Worm (Caenorhabditis elegans): ENCODE measurements around the gene B0432.9.

- TF ChIP-seq elt-3 (tag; optimal IDR thresholded peaks at IDR 0.05) (no peak), lin-15B (tag; optimal IDR thresholded peaks at IDR 0.05) (no peak), nhr-25 (tag; optimal IDR thresholded peaks at IDR 0.05) (no peak), unc-62 (GFP tag; optimal IDR thresholded peaks at IDR 0.05) (no peak), nhr-11 (tag; optimal IDR thresholded peaks at IDR 0.05) (no peak), ceh-82 (tag; optimal IDR thresholded peaks at IDR 0.05) (no peak), mdl-1 (tag; optimal IDR thresholded peaks at IDR 0.05) (no peak), nhr-12 (tag; optimal IDR thresholded peaks at IDR 0.05) (no peak), zag-1 (tag; optimal IDR thresholded peaks at IDR 0.05) (no peak), egl-27 (tag; optimal IDR thresholded peaks at IDR 0.05) (no peak), nhr-76 (tag; optimal IDR thresholded peaks at IDR 0.05) (no peak), elt-2 (tag; optimal IDR thresholded peaks at IDR 0.05) (no peak)
These were observed 20.6 kb upstream of the B0432.9 start for ce11 chrII:303927-304711.
